Worm (Caenorhabditis elegans): Measurements from ENCODE around the gene F59E12.17.
A peak's percentile ranks its signal among the peaks of the same experiment; 100 is the strongest.

Gene F59E12.17

ce11 chrII:5691216-5691771 lies 42.0 kb upstream of the F59E12.17 start, which contains the start of the genes ndub-5 and eif-2D (continued):
- no peak for TF ChIP-seq pqm-1 (tag; optimal IDR thresholded peaks at IDR 0.05)
- no peak for TF ChIP-seq madf-2 (tag; optimal IDR thresholded peaks at IDR 0.05)
- no peak for TF ChIP-seq ref-2 (tag; optimal IDR thresholded peaks at IDR 0.05)
- peak; percentile 83 for TF ChIP-seq elt-2 (tag; optimal IDR thresholded peaks at IDR 0.05)
- TF ChIP-seq ahr-1 (tag; optimal IDR thresholded peaks at IDR 0.05) = no peak
- TF ChIP-seq ceh-31 (tag; optimal IDR thresholded peaks at IDR 0.05) = peak; percentile 33

ce11 chrII:5688959-5689358 lies 39.7 kb upstream of the F59E12.17 start, which contains the start of gene C25H3.11:
Gene C25H3.11, minus strand, starts transcription at chrII:5689040.
- TF ChIP-seq ama-1 (optimal IDR thresholded peaks at IDR 0.05) = peak; percentile 5
- no peak for TF ChIP-seq ref-2 (tag; optimal IDR thresholded peaks at IDR 0.05)
- TF ChIP-seq ceh-2 (tag; optimal IDR thresholded peaks at IDR 0.05) = peak; percentile 35
- no peak for TF ChIP-seq elt-4 (tag; optimal IDR thresholded peaks at IDR 0.05)
- peak; percentile 55 for TF ChIP-seq hlh-30 (tag; optimal IDR thresholded peaks at IDR 0.05; ENCODE audit: insufficient read depth)
- TF ChIP-seq T23F11.4 (GFP tag; optimal IDR thresholded peaks at IDR 0.05) = no peak
- no peak for TF ChIP-seq pat-9 (tag; optimal IDR thresholded peaks at IDR 0.05)
- TF ChIP-seq tbx-7 (tag; optimal IDR thresholded peaks at IDR 0.05) = no peak
- no peak for TF ChIP-seq ceh-48 (tag; optimal IDR thresholded peaks at IDR 0.05)

- no peak for TF ChIP-seq dve-1 (tag; optimal IDR thresholded peaks at IDR 0.05)
- TF ChIP-seq T23F11.4 (GFP tag; optimal IDR thresholded peaks at IDR 0.05) = no peak
- no peak for TF ChIP-seq pat-9 (tag; optimal IDR thresholded peaks at IDR 0.05)
- no peak for TF ChIP-seq syd-9 (tag; optimal IDR thresholded peaks at IDR 0.05)
Observed at ce11 chrII:5680703-5681102, 31.4 kb upstream of the F59E12.17 start, which contains the start of gene flp-27. Gene flp-27, plus strand, starts transcription at chrII:5681003.

- no peak for TF ChIP-seq dmd-4 (tag; optimal IDR thresholded peaks at IDR 0.05; ENCODE audit: borderline replicate concordance)
- TF ChIP-seq ceh-24 (tag; optimal IDR thresholded peaks at IDR 0.05) = no peak
- no peak for TF ChIP-seq elt-2 (tag; optimal IDR thresholded peaks at IDR 0.05)
Observed at ce11 chrII:5669580-5669979, 20.3 kb upstream of the F59E12.17 start, which contains the start of gene C25H3.17. Gene C25H3.17, minus strand, starts transcription at chrII:5669680.

ce11 chrII:5668830-5669229 lies 19.6 kb upstream of the F59E12.17 start, which contains the start of gene C25H3.7:
Gene C25H3.7, minus strand, starts transcription at chrII:5668930.
- TF ChIP-seq rnt-1 (tag; optimal IDR thresholded peaks at IDR 0.05) (no peak), F13H6.1 (tag; optimal IDR thresholded peaks at IDR 0.05) (no peak), K09A11.1 (tag; optimal IDR thresholded peaks at IDR 0.05; ENCODE audit: insufficient read depth) (no peak), madf-2 (tag; optimal IDR thresholded peaks at IDR 0.05) (no peak), C38D4.7 (GFP tag; optimal IDR thresholded peaks at IDR 0.05) (no peak), fkh-10 (GFP tag; optimal IDR thresholded peaks at IDR 0.05) (no peak), pha-2 (tag; optimal IDR thresholded peaks at IDR 0.05) (no peak)

ce11 chrII:5667540-5667939 lies 18.3 kb upstream of the F59E12.17 start:
- TF ChIP-seq nfya-1 (tag; optimal IDR thresholded peaks at IDR 0.05) = no peak
- no peak for TF ChIP-seq ceh-31 (tag; optimal IDR thresholded peaks at IDR 0.05)
- TF ChIP-seq unc-3 (GFP tag; conservative IDR thresholded peaks at IDR 0.05) = no peak
- TF ChIP-seq unc-3 (tag; optimal IDR thresholded peaks at IDR 0.05) = no peak
- TF ChIP-seq pat-9 (tag; optimal IDR thresholded peaks at IDR 0.05) = no peak
- no peak for TF ChIP-seq madf-2 (tag; optimal IDR thresholded peaks at IDR 0.05)
- no peak for TF ChIP-seq Y22D7AL.16 (tag; optimal IDR thresholded peaks at IDR 0.05)
- TF ChIP-seq pag-3 (tag; optimal IDR thresholded peaks at IDR 0.05; ENCODE audit: borderline replicate concordance) = no peak
- no peak for TF ChIP-seq syd-9 (tag; optimal IDR thresholded peaks at IDR 0.05)
- no peak for TF ChIP-seq unc-55 (GFP tag; optimal IDR thresholded peaks at IDR 0.05)
- no peak for TF ChIP-seq mec-3 (tag; optimal IDR thresholded peaks at IDR 0.05; ENCODE audit: borderline replicate concordance)
- no peak for TF ChIP-seq hlh-30 (tag; optimal IDR thresholded peaks at IDR 0.05; ENCODE audit: insufficient read depth)
- no peak for TF ChIP-seq elt-2 (tag; optimal IDR thresholded peaks at IDR 0.05)
- no peak for TF ChIP-seq ets-4 (tag; optimal IDR thresholded peaks at IDR 0.05)
- TF ChIP-seq rnt-1 (tag; optimal IDR thresholded peaks at IDR 0.05) = no peak
- no peak for TF ChIP-seq ceh-6 (GFP tag; optimal IDR thresholded peaks at IDR 0.05)
- TF ChIP-seq sox-2 (GFP tag; IDR thresholded peaks at IDR 0.05) = no peak
- no peak for TF ChIP-seq ceh-22 (tag; optimal IDR thresholded peaks at IDR 0.05)
- TF ChIP-seq hlh-6 (tag; optimal IDR thresholded peaks at IDR 0.05) = no peak
- TF ChIP-seq nhr-232 (tag; optimal IDR thresholded peaks at IDR 0.05) = no peak
- TF ChIP-seq fkh-10 (GFP tag; optimal IDR thresholded peaks at IDR 0.05) = no peak

All from whole organism, late embryonic.